Worm (Caenorhabditis elegans) whole organism, midembryonic: Measurements from ENCODE around the gene dhhc-8.

Experiments
- T22C8.4 ChIP-seq: fragments of 200-800 bp; sonication (Bioruptor generic); IDR thresholded peaks from 2 replicates; pipeline ENCODE4 v1.3.6; 2022; ENCODE audit warnings: missing genetic modification characterization, missing compliant biosample characterization
- cog-1 ChIP-seq: sonication (generic microtip); optimal IDR thresholded peaks from 2 replicates; lab custom pipeline; 2016; ENCODE audit warnings: missing genetic modification characterization, missing compliant biosample characterization
- flt-1 ChIP-seq: fragments of 200-800 bp; sonication (Bioruptor generic); IDR thresholded peaks from 2 replicates; pipeline ENCODE4 v1.3.6; 2022; ENCODE audit warnings: missing genetic modification characterization, missing compliant biosample characterization
- klf-2 ChIP-seq: fragments of 200-800 bp; sonication (Bioruptor generic); conservative IDR thresholded peaks from 2 replicates; pipeline ENCODE4 v1.3.6; 2022; ENCODE audit warnings: missing genetic modification reagents, missing genetic modification characterization, missing compliant biosample characterization
- med-1 ChIP-seq: sonication (generic microtip); optimal IDR thresholded peaks from 2 replicates; lab custom pipeline; 2017; ENCODE audit warnings: missing genetic modification characterization, mild to moderate bottlenecking, missing compliant biosample characterization, antibody characterized with exemption, missing genetic modification reagents; ENCODE audit not compliant: insufficient read depth
- ref-1 ChIP-seq: fragments of 200-800 bp; sonication (Bioruptor generic); conservative IDR thresholded peaks from 2 replicates; pipeline ENCODE4 v1.3.6; 2022; ENCODE audit warnings: missing genetic modification reagents, missing genetic modification characterization, missing compliant biosample characterization
- tab-1 ChIP-seq: fragments of 200-800 bp; sonication (Bioruptor generic); IDR thresholded peaks from 2 replicates; pipeline ENCODE4 v1.3.6; 2022; ENCODE audit warnings: missing genetic modification characterization, missing compliant biosample characterization
- ztf-23 ChIP-seq: fragments of 200-800 bp; sonication (Bioruptor generic); IDR thresholded peaks from 2 replicates; pipeline ENCODE4 v1.3.6; 2022; ENCODE audit warnings: missing genetic modification reagents, missing genetic modification characterization, missing compliant biosample characterization
- ztf-29 ChIP-seq: fragments of 200-800 bp; sonication (Bioruptor generic); IDR thresholded peaks from 2 replicates; pipeline ENCODE4 v1.3.6; 2022; ENCODE audit warnings: missing genetic modification reagents, missing genetic modification characterization, missing compliant biosample characterization

Gene dhhc-8

DNA sequence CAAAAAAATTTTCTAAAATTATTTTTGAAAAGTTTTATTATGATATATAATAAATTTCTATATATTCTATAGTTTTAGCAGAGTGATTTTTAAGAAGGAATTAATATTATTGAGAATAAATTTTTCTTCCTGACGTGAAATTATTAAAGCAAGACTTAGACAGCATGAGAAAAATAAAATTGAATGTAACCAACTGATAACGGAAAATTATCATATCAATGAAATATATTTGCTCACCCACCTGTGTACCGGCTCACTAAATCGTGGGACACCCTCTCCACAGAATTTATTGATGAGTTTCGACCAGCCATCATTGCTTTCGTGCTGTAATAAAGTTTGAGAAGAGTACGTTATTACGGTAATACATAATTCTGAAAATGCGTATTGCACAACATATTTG lies 31.9 kb downstream of the dhhc-8 start, which contains the start of gene bre-2:
TSS of gene bre-2 (minus strand) at position 326 of the 400 bp plus-strand sequence.
- no peak for TF ChIP-seq ztf-23 (GFP tag; lab: Robert Waterston, UW)
- no peak for TF ChIP-seq cog-1 (tag; lab: Kevin White, UChicago)
- TF ChIP-seq med-1 (GFP tag; lab: Kevin White, UChicago), result no peak
- TF ChIP-seq T22C8.4 (GFP tag; lab: Robert Waterston, UW), result no peak
- TF ChIP-seq ztf-29 (GFP tag; lab: Robert Waterston, UW), result no peak
- TF ChIP-seq klf-2, result no peak
- no peak for TF ChIP-seq flt-1 (GFP tag; lab: Robert Waterston, UW)
- TF ChIP-seq tab-1 (GFP tag; lab: Robert Waterston, UW), result no peak

DNA sequence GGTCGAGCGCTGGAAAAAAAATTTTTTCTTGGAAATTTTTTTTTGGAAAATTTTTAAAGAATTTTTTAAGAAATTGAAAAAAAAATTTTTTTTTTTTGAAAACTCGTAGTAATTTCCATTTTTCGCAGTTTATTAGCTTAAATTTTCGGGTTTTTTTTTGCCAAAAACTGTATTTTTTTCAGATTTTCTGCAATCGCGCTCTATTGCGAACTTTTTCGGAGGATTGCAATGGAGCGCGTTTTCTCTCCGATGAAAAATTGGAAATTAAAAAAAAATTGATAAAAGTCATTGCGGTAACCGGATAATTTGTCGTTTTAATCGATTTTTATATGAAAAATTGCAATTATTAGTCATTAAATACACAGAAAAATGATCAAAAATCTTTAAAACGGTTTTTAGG lies 44.4 kb downstream of the dhhc-8 start:
- no peak for TF ChIP-seq flt-1 (GFP tag; lab: Robert Waterston, UW)
- no peak for TF ChIP-seq T22C8.4 (GFP tag; lab: Robert Waterston, UW)
- no peak for TF ChIP-seq med-1 (GFP tag; lab: Kevin White, UChicago)
- TF ChIP-seq ref-1 (GFP tag; lab: Robert Waterston, UW), result no peak
- TF ChIP-seq tab-1 (GFP tag; lab: Robert Waterston, UW), result no peak
- TF ChIP-seq klf-2, result no peak
- TF ChIP-seq cog-1 (tag; lab: Kevin White, UChicago), result no peak
- TF ChIP-seq ztf-23 (GFP tag; lab: Robert Waterston, UW), result no peak
- TF ChIP-seq ztf-29 (GFP tag; lab: Robert Waterston, UW), result no peak

DNA sequence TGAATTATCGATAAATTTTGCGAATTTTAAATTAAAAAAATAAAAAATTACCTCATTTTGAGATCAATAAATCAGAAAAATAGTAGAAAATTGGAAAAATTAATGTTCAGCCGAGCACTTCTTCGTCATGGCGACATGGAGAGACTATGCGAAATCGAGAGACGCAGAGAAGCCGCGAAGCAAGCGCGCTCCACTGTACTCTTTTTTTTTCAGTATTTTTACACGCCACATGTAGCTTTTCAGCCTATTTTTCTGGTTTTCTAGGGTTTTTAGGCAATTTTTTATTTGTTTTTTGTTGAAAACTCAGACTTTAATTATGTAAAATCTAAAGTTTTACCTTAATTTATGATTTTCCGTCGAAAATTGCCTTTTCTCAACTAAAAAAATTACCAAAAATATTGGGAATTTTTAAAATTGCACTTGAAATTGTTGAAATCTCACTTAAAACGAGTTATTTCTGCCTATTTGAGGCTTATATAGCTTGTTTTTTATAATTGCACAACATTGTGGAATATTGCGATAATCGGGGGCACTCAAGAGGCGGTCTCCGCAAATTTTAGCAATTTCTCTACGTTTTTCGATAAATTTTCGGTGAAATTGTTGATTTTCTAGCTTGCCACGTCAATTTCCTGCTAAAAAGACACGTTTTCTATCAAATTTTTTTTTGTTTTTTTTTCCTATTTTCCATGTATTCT lies 45.4 kb downstream of the dhhc-8 start, which contains the start of gene Y39E4B.10:
TSS of gene Y39E4B.10 (minus strand) at position 162 of the 695 bp plus-strand sequence.
- TF ChIP-seq ref-1 (GFP tag; lab: Robert Waterston, UW), result no peak
- TF ChIP-seq tab-1 (GFP tag; lab: Robert Waterston, UW), result no peak

DNA sequence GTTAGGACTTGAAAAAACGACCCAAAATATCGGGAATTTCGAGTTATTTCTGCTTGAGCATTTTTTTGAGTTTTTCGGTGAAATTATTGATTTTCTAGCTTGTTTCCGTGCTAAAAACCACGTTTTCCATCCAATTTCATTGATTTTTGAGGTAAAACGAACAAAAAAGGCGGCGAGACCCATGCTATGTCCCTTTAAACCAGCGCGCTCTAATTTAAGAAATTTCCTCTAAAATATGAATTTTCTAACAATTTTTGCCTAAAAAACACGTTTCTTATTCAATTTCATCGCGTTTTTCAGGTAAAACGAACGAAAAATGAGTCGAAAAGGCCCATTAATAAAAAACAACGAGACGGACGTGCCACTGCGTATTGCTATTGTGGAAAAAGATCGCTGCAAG lies 46.1 kb downstream of the dhhc-8 start, which contains the start of gene abce-1:
TSS of gene abce-1 (plus strand) at position 301 of the 400 bp plus-strand sequence.
- TF ChIP-seq med-1 (GFP tag; lab: Kevin White, UChicago) (no peak), cog-1 (tag; lab: Kevin White, UChicago) (no peak), ztf-23 (GFP tag; lab: Robert Waterston, UW) (no peak)

DNA sequence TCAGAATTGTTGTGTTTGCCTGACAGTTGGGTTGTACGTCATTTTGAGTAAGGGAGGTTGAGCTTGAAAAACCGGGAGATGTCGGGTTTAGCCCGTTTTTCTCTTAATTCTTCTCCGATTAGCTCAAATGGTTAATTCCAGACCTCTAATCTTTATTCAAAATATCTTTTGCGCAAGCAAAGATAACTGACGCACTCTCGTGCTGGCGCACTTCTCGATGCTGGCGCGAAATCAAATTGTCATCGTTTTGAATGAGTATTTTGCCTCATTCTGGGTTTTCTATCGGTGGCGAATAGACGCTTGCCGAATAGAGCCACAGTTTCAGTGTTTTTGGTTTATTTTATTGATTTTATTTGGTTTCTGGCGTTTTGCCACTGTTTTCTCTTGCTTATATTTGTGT lies 53.2 kb downstream of the dhhc-8 start:
- no peak for TF ChIP-seq flt-1 (GFP tag; lab: Robert Waterston, UW)
- TF ChIP-seq ref-1 (GFP tag; lab: Robert Waterston, UW), result no peak
- TF ChIP-seq ztf-23 (GFP tag; lab: Robert Waterston, UW), result peak; percentile 55; the same call in 1 of the 2 replicates
- TF ChIP-seq med-1 (GFP tag; lab: Kevin White, UChicago), result no peak

DNA sequence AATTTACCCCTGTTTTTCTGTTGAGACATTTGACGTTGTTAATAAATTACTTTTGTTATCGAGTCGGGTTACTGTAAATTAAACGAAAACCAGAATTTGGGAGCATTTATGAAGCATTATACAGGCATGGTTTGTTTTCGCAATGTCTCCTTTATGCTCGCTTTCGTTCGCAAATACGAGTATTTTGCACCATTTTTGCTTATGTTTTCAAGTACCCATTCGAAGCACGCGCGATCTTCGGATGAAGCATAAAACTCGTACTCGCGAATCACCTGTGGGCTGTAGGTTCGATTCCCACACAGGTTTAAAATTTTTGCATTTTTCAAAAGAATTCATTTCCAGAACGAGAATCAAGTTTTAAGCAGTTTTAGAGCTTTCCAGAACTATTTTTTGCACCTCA lies 57.5 kb downstream of the dhhc-8 start:
- no peak for TF ChIP-seq klf-2
- no peak for TF ChIP-seq tab-1 (GFP tag; lab: Robert Waterston, UW)
- no peak for TF ChIP-seq flt-1 (GFP tag; lab: Robert Waterston, UW)
- no peak for TF ChIP-seq T22C8.4 (GFP tag; lab: Robert Waterston, UW)
- TF ChIP-seq ref-1 (GFP tag; lab: Robert Waterston, UW), result no peak
- no peak for TF ChIP-seq ztf-23 (GFP tag; lab: Robert Waterston, UW)
- no peak for TF ChIP-seq med-1 (GFP tag; lab: Kevin White, UChicago)
- no peak for TF ChIP-seq cog-1 (tag; lab: Kevin White, UChicago)
